Worm (Caenorhabditis elegans) whole organism, young adult: ENCODE measurements around the gene K02A6.1.

ENCODE experiments used
- B0261.1 ChIP-seq: sonication (generic microtip); optimal IDR thresholded peaks from 2 replicates; lab custom pipeline; 2016; ENCODE audit warnings: mild to moderate bottlenecking, missing genetic modification characterization, moderate library complexity, missing compliant biosample characterization
- C06A6.2 ChIP-seq: fragments of 200-800 bp; sonication (Bioruptor generic); conservative IDR thresholded peaks from 2 replicates; pipeline ENCODE4 v1.3.6; 2022; ENCODE audit warnings: missing genetic modification characterization, missing compliant biosample characterization
- F22D6.2 ChIP-seq: sonication (generic microtip); optimal IDR thresholded peaks from 2 replicates; lab custom pipeline; 2016; ENCODE audit warnings: mild to moderate bottlenecking, missing genetic modification characterization, missing compliant biosample characterization
- F37B4.10 ChIP-seq: fragments of 200-800 bp; sonication (Bioruptor generic); IDR thresholded peaks from 2 replicates; pipeline ENCODE4 v1.3.6; 2022; ENCODE audit warnings: missing genetic modification characterization, missing compliant biosample characterization
- K12H6.12 ChIP-seq: fragments of 200-800 bp; sonication (Bioruptor generic); optimal IDR thresholded peaks from 2 replicates; lab custom pipeline; 2018; ENCODE audit warnings: mild to moderate bottlenecking, missing genetic modification characterization, missing compliant biosample characterization
- Y53G8AR.9 ChIP-seq: fragments of 200-800 bp; sonication (Bioruptor generic); conservative IDR thresholded peaks from 2 replicates; pipeline ENCODE4 v1.3.6; 2022; ENCODE audit warnings: missing genetic modification reagents, missing genetic modification characterization, missing compliant biosample characterization
- Y56A3A.18 ChIP-seq: fragments of 200-800 bp; sonication (Bioruptor generic); IDR thresholded peaks from 2 replicates; pipeline ENCODE4 v1.3.6; 2022; ENCODE audit warnings: missing genetic modification reagents, missing genetic modification characterization, missing compliant biosample characterization
- Y95B8A.8 ChIP-seq: fragments of 200-800 bp; sonication (Bioruptor generic); IDR thresholded peaks from 2 replicates; pipeline ENCODE4 v1.3.6; 2022; ENCODE audit warnings: missing genetic modification reagents, missing genetic modification characterization, missing compliant biosample characterization
- aptf-2 ChIP-seq: fragments of 200-800 bp; sonication (Bioruptor generic); conservative IDR thresholded peaks from 2 replicates; pipeline ENCODE4 v1.3.6; 2022; ENCODE audit warnings: missing genetic modification reagents, missing genetic modification characterization, missing compliant biosample characterization
- athp-1 ChIP-seq: sonication (generic microtip); optimal IDR thresholded peaks from 2 replicates; lab custom pipeline; 2017; ENCODE audit warnings: mild to moderate bottlenecking, missing genetic modification characterization, missing compliant biosample characterization
- attf-3 ChIP-seq: fragments of 200-800 bp; sonication (Bioruptor generic); conservative IDR thresholded peaks from 2 replicates; pipeline ENCODE4 v1.3.6; 2022; ENCODE audit warnings: missing genetic modification reagents, missing genetic modification characterization, missing compliant biosample characterization
- attf-5 ChIP-seq: fragments of 200-800 bp; sonication (Bioruptor generic); optimal IDR thresholded peaks from 2 replicates; lab custom pipeline; 2018; ENCODE audit warnings: mild to moderate bottlenecking, missing genetic modification characterization, missing compliant biosample characterization
- cebp-1 ChIP-seq, 2 experiments: fragments of 200-800 bp in 1 of 2; sonication (Bioruptor generic) in 1 of 2; sonication (generic microtip) in 1 of 2; IDR thresholded peaks in 1 of 2; optimal IDR thresholded peaks in 1 of 2; 2 replicates each; pipeline versions ENCODE4 v1.3.6 to Lab custom; 2017 to 2022; ENCODE audit warnings: missing compliant biosample characterization in 2 of 2, missing genetic modification characterization in 2 of 2, mild to moderate bottlenecking in 1 of 2, missing genetic modification reagents in 1 of 2, moderate library complexity in 1 of 2
- cebp-2 ChIP-seq: fragments of 200-800 bp; sonication (Bioruptor generic); IDR thresholded peaks from 2 replicates; pipeline ENCODE4 v1.3.6; 2022; ENCODE audit warnings: missing genetic modification characterization, missing compliant biosample characterization
- ceh-79 ChIP-seq: sonication (generic microtip); optimal IDR thresholded peaks from 2 replicates; lab custom pipeline; 2017; ENCODE audit warnings: mild to moderate bottlenecking, missing genetic modification characterization, missing compliant biosample characterization
- chd-7 ChIP-seq: sonication (generic microtip); optimal IDR thresholded peaks from 2 replicates; lab custom pipeline; 2016; ENCODE audit warnings: mild to moderate bottlenecking, missing genetic modification characterization, moderate library complexity, missing compliant biosample characterization
- efl-1 ChIP-seq: fragments of 150-350 bp; optimal IDR thresholded peaks from 2 replicates; lab custom pipeline; 2014; ENCODE audit warnings: missing biosample characterization, missing genetic modification reagents, missing genetic modification characterization
- egl-18 ChIP-seq: fragments of 200-800 bp; sonication (Bioruptor generic); IDR thresholded peaks from 2 replicates; pipeline ENCODE4 v1.3.6; 2022; ENCODE audit warnings: missing genetic modification reagents, missing genetic modification characterization, missing compliant biosample characterization
- egl-44 ChIP-seq: fragments of 200-800 bp; sonication (Bioruptor generic); IDR thresholded peaks from 2 replicates; pipeline ENCODE4 v1.3.6; 2022; ENCODE audit warnings: missing genetic modification reagents, missing genetic modification characterization, missing compliant biosample characterization
- hmg-20 ChIP-seq: fragments of 200-800 bp; sonication (Bioruptor generic); IDR thresholded peaks from 2 replicates; pipeline ENCODE4 v1.3.6; 2022; ENCODE audit warnings: missing genetic modification reagents, missing genetic modification characterization, missing compliant biosample characterization
- let-607 ChIP-seq, 2 experiments: fragments of 200-800 bp in 1 of 2; sonication (Bioruptor generic) in 1 of 2; sonication (generic microtip) in 1 of 2; optimal IDR thresholded peaks; 2 replicates each; lab custom pipeline; 2016 to 2018; ENCODE audit warnings: mild to moderate bottlenecking in 2 of 2, missing compliant biosample characterization in 2 of 2, missing genetic modification characterization in 2 of 2, moderate library complexity in 2 of 2, missing genotype in 1 of 2
- madf-10 ChIP-seq: sonication (generic microtip); optimal IDR thresholded peaks from 2 replicates; lab custom pipeline; 2016; ENCODE audit warnings: mild to moderate bottlenecking, missing genetic modification characterization, missing compliant biosample characterization
- madf-6 ChIP-seq: fragments of 200-800 bp; sonication (Bioruptor generic); IDR thresholded peaks from 2 replicates; pipeline ENCODE4 v1.3.6; 2022; ENCODE audit warnings: missing genetic modification reagents, missing genetic modification characterization, missing compliant biosample characterization
- nfyb-1 ChIP-seq: fragments of 200-800 bp; sonication (Bioruptor generic); IDR thresholded peaks from 2 replicates; pipeline ENCODE4 v1.3.6; 2022; ENCODE audit warnings: missing genetic modification reagents, missing genetic modification characterization, missing compliant biosample characterization
- nhr-120 ChIP-seq: fragments of 200-800 bp; sonication (Bioruptor generic); IDR thresholded peaks from 2 replicates; pipeline ENCODE4 v1.3.6; 2022; ENCODE audit warnings: missing genetic modification characterization, missing compliant biosample characterization
- pha-4 ChIP-seq: fragments of 150-350 bp; sonication (generic microtip); optimal IDR thresholded peaks from 2 replicates; lab custom pipeline; 2014; ENCODE audit warnings: missing biosample characterization, missing genetic modification reagents, missing genetic modification characterization
- rcor-1 ChIP-seq: fragments of 200-800 bp; sonication (Bioruptor generic); IDR thresholded peaks from 2 replicates; pipeline ENCODE4 v1.3.6; 2022; ENCODE audit warnings: missing genetic modification reagents, missing genetic modification characterization, missing compliant biosample characterization
- rec-8 ChIP-seq, 2 experiments: sonication (generic microtip); optimal IDR thresholded peaks; 2 replicates each; lab custom pipeline; 2016; ENCODE audit warnings: mild to moderate bottlenecking in 2 of 2, missing genetic modification characterization in 2 of 2, missing genetic modification reagents in 2 of 2, missing genotype in 2 of 2, missing biosample characterization in 1 of 2, missing compliant biosample characterization in 1 of 2, moderate library complexity in 1 of 2
- somi-1 ChIP-seq: fragments of 200-800 bp; sonication (Bioruptor generic); optimal IDR thresholded peaks from 2 replicates; lab custom pipeline; 2018; ENCODE audit warnings: mild to moderate bottlenecking, missing genetic modification characterization, missing compliant biosample characterization
- tbp1 ChIP-seq: fragments of 200-800 bp; sonication (Bioruptor generic); optimal IDR thresholded peaks from 2 replicates; lab custom pipeline; 2018; ENCODE audit warnings: mild to moderate bottlenecking, missing genetic modification characterization, missing compliant biosample characterization
- tlf-1 ChIP-seq: fragments of 200-800 bp; sonication (Bioruptor generic); optimal IDR thresholded peaks from 2 replicates; lab custom pipeline; 2018; ENCODE audit warnings: mild to moderate bottlenecking, missing genetic modification characterization, missing compliant biosample characterization
- xnd-1 ChIP-seq: sonication (generic microtip); optimal IDR thresholded peaks from 2 replicates; lab custom pipeline; 2016; ENCODE audit warnings: missing genotype, missing genetic modification reagents, missing genetic modification characterization, missing compliant biosample characterization
- zfh-2 ChIP-seq: fragments of 200-800 bp; sonication (Bioruptor generic); conservative IDR thresholded peaks from 2 replicates; pipeline ENCODE4 v1.3.6; 2022; ENCODE audit warnings: missing genetic modification reagents, missing genetic modification characterization, missing compliant biosample characterization
- ztf-22 ChIP-seq: fragments of 200-800 bp; sonication (Bioruptor generic); optimal IDR thresholded peaks from 2 replicates; lab custom pipeline; 2018; ENCODE audit warnings: mild to moderate bottlenecking, missing genetic modification characterization, moderate library complexity, missing compliant biosample characterization
- ztf-25 ChIP-seq: fragments of 200-800 bp; sonication (Bioruptor generic); IDR thresholded peaks from 2 replicates; pipeline ENCODE4 v1.3.6; 2022; ENCODE audit warnings: missing genetic modification reagents, missing genetic modification characterization, missing compliant biosample characterization

K02A6.1 gene

DNA sequence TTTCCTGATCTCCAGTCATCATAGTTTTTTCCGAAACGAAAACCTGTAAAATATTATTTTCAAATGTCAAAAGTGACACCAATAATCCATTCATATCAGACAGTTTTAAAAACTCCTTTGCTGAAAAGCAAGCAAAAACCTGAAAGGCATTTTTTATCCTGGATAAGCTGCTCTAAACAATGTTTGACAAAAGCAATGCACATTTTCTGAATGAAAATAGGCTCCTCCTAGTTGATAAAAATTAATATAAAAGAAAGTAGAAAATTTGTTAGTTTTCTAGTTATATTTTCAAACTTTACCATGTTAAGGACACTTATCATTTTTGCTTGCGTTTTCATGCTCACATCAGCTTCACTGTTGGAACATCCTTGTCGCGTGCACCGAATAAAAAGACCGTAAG lies at the start of gene K02A6.1:
TSS of gene K02A6.1 (plus strand) at position 301 of the 400 bp plus-strand sequence.
- TF ChIP-seq xnd-1 (no peak), ztf-22 (GFP tag; lab: Kevin White, UChicago) (no peak), Y95B8A.8 (GFP tag; lab: Robert Waterston, UW) (no peak), somi-1 (no peak), hmg-20 (GFP tag; lab: Robert Waterston, UW) (no peak), egl-44 (GFP tag; lab: Robert Waterston, UW) (no peak), ztf-25 (no peak), nhr-120 (GFP tag; lab: Robert Waterston, UW) (no peak), K12H6.12 (no peak), attf-5 (GFP tag; lab: Kevin White, UChicago) (no peak), aptf-2 (GFP tag; lab: Robert Waterston, UW) (no peak), rec-8 (tag; optimal IDR thresholded peaks at IDR 0.05; lab: Kevin White, UChicago) (no peak), pha-4 (tag; lab: Kevin White, UChicago) (no peak), tlf-1 (no peak), athp-1 (tag; lab: Kevin White, UChicago) (no peak), cebp-1 (GFP tag; IDR thresholded peaks at IDR 0.05; lab: Robert Waterston, UW) (no peak), cebp-1 (tag; optimal IDR thresholded peaks at IDR 0.05; lab: Kevin White, UChicago) (no peak), efl-1 (GFP tag; lab: Kevin White, UChicago) (no peak), chd-7 (tag; lab: Kevin White, UChicago) (no peak)
- TF ChIP-seq, all 124 proteins: peak for 0

DNA sequence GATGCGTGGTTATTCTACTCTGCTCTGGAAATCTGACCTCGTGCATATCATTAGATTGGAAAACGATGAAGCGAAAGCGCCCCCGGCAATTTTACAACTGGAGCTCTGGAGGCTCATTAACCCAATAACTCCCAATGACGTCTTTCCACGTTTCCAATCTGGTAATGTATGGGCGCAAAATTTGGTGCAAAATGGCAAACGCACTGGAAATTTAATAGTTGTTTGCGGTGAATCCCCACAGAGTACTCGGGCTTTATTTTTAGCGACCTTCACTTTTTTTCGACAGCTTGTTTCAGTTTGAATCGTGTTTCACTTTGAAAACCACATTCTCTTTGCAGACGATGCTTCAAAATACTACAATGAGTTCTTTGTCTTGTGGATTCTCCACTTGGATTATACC lies 45.9 kb upstream of the K02A6.1 start, which contains the start of gene C17H11.1:
TSS of gene C17H11.1 (plus strand) at position 301 of the 400 bp plus-strand sequence.
- TF ChIP-seq madf-6 (GFP tag; lab: Robert Waterston, UW), result no peak
- no peak for TF ChIP-seq zfh-2
- TF ChIP-seq B0261.1 (tag; lab: Kevin White, UChicago), result no peak
- no peak for TF ChIP-seq Y56A3A.18 (GFP tag; lab: Robert Waterston, UW)
- no peak for TF ChIP-seq attf-3 (GFP tag; lab: Robert Waterston, UW)
- no peak for TF ChIP-seq chd-7 (tag; lab: Kevin White, UChicago)
- no peak for TF ChIP-seq rcor-1 (GFP tag; lab: Robert Waterston, UW)
- no peak for TF ChIP-seq Y53G8AR.9 (GFP tag; lab: Robert Waterston, UW)
- no peak for TF ChIP-seq cebp-2 (GFP tag; lab: Robert Waterston, UW)
- no peak for TF ChIP-seq C06A6.2
- TF ChIP-seq cebp-1 (GFP tag; IDR thresholded peaks at IDR 0.05; lab: Robert Waterston, UW), result no peak
- no peak for TF ChIP-seq cebp-1 (tag; optimal IDR thresholded peaks at IDR 0.05; lab: Kevin White, UChicago)
- no peak for TF ChIP-seq egl-18 (GFP tag; lab: Robert Waterston, UW)
- no peak for TF ChIP-seq tbp1 (GFP tag; lab: Kevin White, UChicago)
- no peak for TF ChIP-seq madf-10
- no peak for TF ChIP-seq egl-44 (GFP tag; lab: Robert Waterston, UW)
- no peak for TF ChIP-seq nfyb-1 (GFP tag; lab: Robert Waterston, UW)
- no peak for TF ChIP-seq F22D6.2 (tag; lab: Kevin White, UChicago)
- TF ChIP-seq F37B4.10 (GFP tag; lab: Robert Waterston, UW), result no peak
- no peak for TF ChIP-seq ceh-79 (tag; lab: Kevin White, UChicago)
- TF ChIP-seq let-607 (tag; optimal IDR thresholded peaks at IDR 0.05; lab: Kevin White, UChicago), result no peak
